Fruit fly (Drosophila melanogaster): ENCODE results near the gene eIF3a.

eIF3a gene

DNA sequence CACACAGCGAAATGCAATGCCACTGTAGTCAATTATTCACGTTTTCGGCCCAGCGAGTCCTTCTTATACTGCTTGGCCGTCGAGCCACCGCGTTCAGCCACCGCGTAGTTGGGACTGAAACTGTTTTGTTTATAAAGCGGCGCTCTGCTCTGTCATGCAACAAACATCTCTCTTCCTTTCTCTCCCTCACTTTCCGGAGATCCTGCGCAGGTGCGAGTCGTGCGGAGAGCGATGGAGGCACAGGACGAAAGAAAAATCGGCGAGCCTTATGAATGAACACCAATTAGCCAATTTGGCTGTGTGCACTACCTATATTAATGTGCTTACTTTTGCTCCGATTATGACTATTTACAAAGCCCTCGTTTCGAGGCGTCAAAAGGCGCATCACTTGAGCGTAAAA lies 14.2 kb downstream of the eIF3a start, which contains the start of gene CG32944 (continued):
- TF ChIP-seq CG5180 (GFP tag; optimal IDR thresholded peaks at IDR 0.05) (peak; percentile 13), CG13123 (GFP tag; optimal IDR thresholded peaks at IDR 0.05) (no peak), CG7928 (GFP tag; optimal IDR thresholded peaks at IDR 0.05) (no peak), luna (GFP tag; optimal IDR thresholded peaks at IDR 0.05) (no peak), Neu2 (GFP tag; optimal IDR thresholded peaks at IDR 0.05; ENCODE audit: borderline replicate concordance) (no peak), nom (GFP tag; optimal IDR thresholded peaks at IDR 0.05) (no peak), ham (GFP tag; IDR thresholded peaks at IDR 0.05) (no peak), Lhr (GFP tag; optimal IDR thresholded peaks at IDR 0.05) (no peak), unpg (GFP tag; optimal IDR thresholded peaks at IDR 0.05) (no peak), CG5953 (GFP tag; IDR thresholded peaks at IDR 0.05) (0 out of 2 replicates have a peak, but pooled peaks have one; percentile 9), CG6654 (GFP tag; optimal IDR thresholded peaks at IDR 0.05) (no peak), CG1602 (GFP tag; optimal IDR thresholded peaks at IDR 0.05) (no peak), Med (GFP tag) (peak; percentile 69), Bteb2 (GFP tag; optimal IDR thresholded peaks at IDR 0.05) (no peak), tin (GFP tag; optimal IDR thresholded peaks at IDR 0.05) (no peak), BtbVII (GFP tag; optimal IDR thresholded peaks at IDR 0.05) (no peak), Sin3A (optimal IDR thresholded peaks at IDR 0.05) (no peak), CG1529 (GFP tag; optimal IDR thresholded peaks at IDR 0.05) (no peak), Hand (GFP tag; optimal IDR thresholded peaks at IDR 0.05) (peak; percentile 10), bab2 (GFP tag; optimal IDR thresholded peaks at IDR 0.05) (no peak), Bdp1 (GFP tag; optimal IDR thresholded peaks at IDR 0.05) (no peak), ac (GFP tag; optimal IDR thresholded peaks at IDR 0.05) (no peak), zfh2 (GFP tag; optimal IDR thresholded peaks at IDR 0.05) (no peak), pho (GFP tag; optimal IDR thresholded peaks at IDR 0.05) (no peak), CG17359 (tag; optimal IDR thresholded peaks at IDR 0.05) (no peak), klu (GFP tag; IDR thresholded peaks at IDR 0.05) (no peak), dan (GFP tag; IDR thresholded peaks at IDR 0.05) (no peak), CG42726 (GFP tag; IDR thresholded peaks at IDR 0.05; ENCODE audit: partially characterized antibody) (no peak), dimm (GFP tag; IDR thresholded peaks at IDR 0.05) (no peak), CG13287 (GFP tag; IDR thresholded peaks at IDR 0.05; ENCODE audit: partially characterized antibody) (no peak), sd (tag; optimal IDR thresholded peaks at IDR 0.05) (no peak), B-H1 (GFP tag; IDR thresholded peaks at IDR 0.05) (no peak), disco-r (GFP tag; optimal IDR thresholded peaks at IDR 0.05) (no peak), CG2129 (GFP tag; IDR thresholded peaks at IDR 0.05; ENCODE audit: partially characterized antibody) (no peak), Deaf1 (tag; optimal IDR thresholded peaks at IDR 0.05) (peak; percentile 27), Scr (GFP tag; IDR thresholded peaks at IDR 0.05; ENCODE audit: partially characterized antibody) (no peak), D19B (GFP tag; optimal IDR thresholded peaks at IDR 0.05) (no peak), CG15601 (tag; optimal IDR thresholded peaks at IDR 0.05) (no peak), Trl (optimal IDR thresholded peaks at IDR 0.05) (peak; percentile 26 to 38), Trl (GFP tag; optimal IDR thresholded peaks at IDR 0.05) (no peak), Ada2b (GFP tag; IDR thresholded peaks at IDR 0.05) (no peak), H2.0 (GFP tag; IDR thresholded peaks at IDR 0.05) (no peak), CG3838 (GFP tag; optimal IDR thresholded peaks at IDR 0.05) (no peak), pan (optimal IDR thresholded peaks at IDR 0.05) (no peak), pan (GFP tag; optimal IDR thresholded peaks at IDR 0.05 in 1 of 2, IDR thresholded peaks at IDR 0.05 in 1 of 2) (no peak), Poxn (GFP tag; IDR thresholded peaks at IDR 0.05) (no peak), repo (GFP tag; optimal IDR thresholded peaks at IDR 0.05) (no peak), Xbp1 (GFP tag; optimal IDR thresholded peaks at IDR 0.05) (no peak), cg (GFP tag; optimal IDR thresholded peaks at IDR 0.05) (peak; percentile 27), ewg (GFP tag; optimal IDR thresholded peaks at IDR 0.05) (peak; percentile 93), CG10959 (GFP tag; IDR thresholded peaks at IDR 0.05) (no peak), scrt (GFP tag; optimal IDR thresholded peaks at IDR 0.05) (peak; percentile 29), cad (GFP tag; optimal IDR thresholded peaks at IDR 0.05) (no peak)

Measured in whole organism, embryonic.